Fruit fly (Drosophila melanogaster): Measurements from ENCODE around the gene Rsod.
A peak's percentile ranks its signal among the peaks of the same experiment; 100 is the strongest.

The Rsod gene

dm6 chr3R:30183872-30184271 is 12.9 kb upstream of the Rsod start:
- TF ChIP-seq ovo (GFP tag; optimal IDR thresholded peaks at IDR 0.05) (no peak), Crg-1 (GFP tag; optimal IDR thresholded peaks at IDR 0.05) (no peak), kay (GFP tag; ENCODE audit: borderline replicate concordance) (no peak), CG14711 (tag; optimal IDR thresholded peaks at IDR 0.05) (no peak), CG5204 (GFP tag; optimal IDR thresholded peaks at IDR 0.05) (no peak), CG33017 (tag; optimal IDR thresholded peaks at IDR 0.05) (no peak), CG7101 (tag; optimal IDR thresholded peaks at IDR 0.05) (no peak), pad (GFP tag; optimal IDR thresholded peaks at IDR 0.05) (no peak), cic (GFP tag; optimal IDR thresholded peaks at IDR 0.05) (no peak), Hr96 (GFP tag; optimal IDR thresholded peaks at IDR 0.05) (no peak), CG1620 (GFP tag; optimal IDR thresholded peaks at IDR 0.05) (no peak), tj (GFP tag; optimal IDR thresholded peaks at IDR 0.05) (no peak), cnc (optimal IDR thresholded peaks at IDR 0.05) (no peak), bab1 (GFP tag; optimal IDR thresholded peaks at IDR 0.05) (no peak), Mnt (GFP tag; optimal IDR thresholded peaks at IDR 0.05) (no peak), toe (GFP tag; optimal IDR thresholded peaks at IDR 0.05) (no peak), CG12768 (GFP tag; optimal IDR thresholded peaks at IDR 0.05) (no peak), Clk (GFP tag; optimal IDR thresholded peaks at IDR 0.05) (no peak), CG11617 (GFP tag; optimal IDR thresholded peaks at IDR 0.05) (no peak), CG7045 (GFP tag; optimal IDR thresholded peaks at IDR 0.05) (no peak)

- no peak for TF ChIP-seq pad (GFP tag; optimal IDR thresholded peaks at IDR 0.05)
- TF ChIP-seq Clk (GFP tag; optimal IDR thresholded peaks at IDR 0.05): no peak
- no peak for TF ChIP-seq CG33017 (tag; optimal IDR thresholded peaks at IDR 0.05)
- TF ChIP-seq CG5204 (GFP tag; optimal IDR thresholded peaks at IDR 0.05): no peak
- TF ChIP-seq cnc (optimal IDR thresholded peaks at IDR 0.05): no peak
- TF ChIP-seq CG11617 (GFP tag; optimal IDR thresholded peaks at IDR 0.05): no peak
- TF ChIP-seq toe (GFP tag; optimal IDR thresholded peaks at IDR 0.05): no peak
- TF ChIP-seq cic (GFP tag; optimal IDR thresholded peaks at IDR 0.05): no peak
- no peak for TF ChIP-seq CG1620 (GFP tag; optimal IDR thresholded peaks at IDR 0.05)
- TF ChIP-seq CG14711 (tag; optimal IDR thresholded peaks at IDR 0.05): no peak
- no peak for TF ChIP-seq Crg-1 (GFP tag; optimal IDR thresholded peaks at IDR 0.05)
- TF ChIP-seq kay (GFP tag; ENCODE audit: borderline replicate concordance): no peak
- no peak for TF ChIP-seq Hr96 (GFP tag; optimal IDR thresholded peaks at IDR 0.05)
- TF ChIP-seq ovo (GFP tag; optimal IDR thresholded peaks at IDR 0.05): no peak
- TF ChIP-seq CG12768 (GFP tag; optimal IDR thresholded peaks at IDR 0.05): no peak
Measured at dm6 chr3R:30179934-30180333, 8.9 kb upstream of the Rsod start, which contains the start of gene Bet5. Gene Bet5 (plus strand): TSS chr3R:30180232.

dm6 chr3R:30177494-30177893 is 6.5 kb upstream of the Rsod start, which contains the start of the genes CG1983 and CG15530:
Gene CG1983 (minus strand): TSS chr3R:30177700.
Gene CG15530 (plus strand): TSS chr3R:30177877.
- TF ChIP-seq CG12768 (GFP tag; optimal IDR thresholded peaks at IDR 0.05): no peak
- peak; percentile 82 for TF ChIP-seq kay (GFP tag; ENCODE audit: borderline replicate concordance)
- no peak for TF ChIP-seq ovo (GFP tag; optimal IDR thresholded peaks at IDR 0.05)

- TF ChIP-seq CG7045 (GFP tag; optimal IDR thresholded peaks at IDR 0.05): no peak
- TF ChIP-seq pad (GFP tag; optimal IDR thresholded peaks at IDR 0.05): no peak
- TF ChIP-seq kay (GFP tag; ENCODE audit: borderline replicate concordance): no peak
- no peak for TF ChIP-seq bab1 (GFP tag; optimal IDR thresholded peaks at IDR 0.05)
- no peak for TF ChIP-seq CG14711 (tag; optimal IDR thresholded peaks at IDR 0.05)
- no peak for TF ChIP-seq toe (GFP tag; optimal IDR thresholded peaks at IDR 0.05)
Measured at dm6 chr3R:30176314-30176713, 5.3 kb upstream of the Rsod start.

- no peak for TF ChIP-seq cnc (optimal IDR thresholded peaks at IDR 0.05)
- no peak for TF ChIP-seq tj (GFP tag; optimal IDR thresholded peaks at IDR 0.05)
- no peak for TF ChIP-seq CG7045 (GFP tag; optimal IDR thresholded peaks at IDR 0.05)
- no peak for TF ChIP-seq CG1620 (GFP tag; optimal IDR thresholded peaks at IDR 0.05)
- no peak for TF ChIP-seq CG11617 (GFP tag; optimal IDR thresholded peaks at IDR 0.05)
Measured at dm6 chr3R:30175045-30175589, 4.1 kb upstream of the Rsod start.

dm6 chr3R:30174160-30175002 is 3.4 kb upstream of the Rsod start, which contains the start of gene Mlc2:
Gene Mlc2 (minus strand): TSS chr3R:30174551.
- TF ChIP-seq CG7045 (GFP tag; optimal IDR thresholded peaks at IDR 0.05): no peak
- TF ChIP-seq pad (GFP tag; optimal IDR thresholded peaks at IDR 0.05): peak; percentile 42

- no peak for TF ChIP-seq Hr96 (GFP tag; optimal IDR thresholded peaks at IDR 0.05)
- no peak for TF ChIP-seq CG11617 (GFP tag; optimal IDR thresholded peaks at IDR 0.05)
- no peak for TF ChIP-seq CG7045 (GFP tag; optimal IDR thresholded peaks at IDR 0.05)
Measured at dm6 chr3R:30166159-30166784, 4.7 kb downstream of the Rsod start, which contains the start of gene VhaAC45RP. Gene VhaAC45RP (minus strand): TSS chr3R:30166419.

Measured in whole organism, adult.